Worm (Caenorhabditis elegans): ENCODE results near the gene damt-1.

DNA sequence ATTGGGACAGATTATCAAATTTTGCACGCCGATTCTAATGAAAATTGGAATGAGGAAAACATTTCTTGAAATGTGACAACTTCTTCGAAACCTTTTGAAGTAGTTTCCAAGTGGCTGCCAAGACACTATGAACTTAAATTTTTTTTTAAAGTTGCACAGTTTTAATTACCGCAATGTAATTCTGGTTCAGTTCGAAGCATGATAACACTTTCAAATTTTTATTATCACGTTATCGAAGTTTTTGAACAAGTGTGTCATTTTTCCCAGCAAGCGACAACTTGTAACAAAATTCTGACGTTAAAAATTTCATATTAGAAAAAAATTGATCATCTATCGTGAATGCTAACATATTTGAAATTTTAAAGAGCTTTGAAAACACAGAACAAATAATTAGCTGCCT is 22.8 kb downstream of the damt-1 start:
- TF ChIP-seq him-1 (tag; optimal IDR thresholded peaks at IDR 0.05) = no peak
- TF ChIP-seq dao-5 (tag; optimal IDR thresholded peaks at IDR 0.05) = no peak
- TF ChIP-seq W03F9.2 (tag; optimal IDR thresholded peaks at IDR 0.05) = no peak
